Fruit fly (Drosophila melanogaster): ENCODE data around the gene Pvf1.

Pvf1 gene

dm6 chrX:18863748-18864482 lies 31.4 kb downstream of the Pvf1 start, which contains the start of the genes CG7326 and Dora:
TSS of gene CG7326 (minus strand) at chrX:18863776.
TSS of gene Dora (plus strand) at chrX:18863950.
- no peak for TF ChIP-seq CG8119 (GFP tag; IDR thresholded peaks at IDR 0.05)
- no peak for TF ChIP-seq CG31627 (GFP tag; optimal IDR thresholded peaks at IDR 0.05)
- no peak for TF ChIP-seq CG10631 (GFP tag; optimal IDR thresholded peaks at IDR 0.05)
- no peak for TF ChIP-seq CG34406 (GFP tag; optimal IDR thresholded peaks at IDR 0.05)
- TF ChIP-seq CG3919 (GFP tag; optimal IDR thresholded peaks at IDR 0.05) = no peak
- no peak for TF ChIP-seq Hr39 (GFP tag; optimal IDR thresholded peaks at IDR 0.05)
- no peak for TF ChIP-seq CG32006 (GFP tag; optimal IDR thresholded peaks at IDR 0.05)
- TF ChIP-seq ss (GFP tag; optimal IDR thresholded peaks at IDR 0.05) = peak; percentile 47 to 55
- TF ChIP-seq Eip93F (GFP tag; optimal IDR thresholded peaks at IDR 0.05) = no peak
- TF ChIP-seq vri (GFP tag; optimal IDR thresholded peaks at IDR 0.05) = no peak
- no peak for TF ChIP-seq Gug (GFP tag; IDR thresholded peaks at IDR 0.05)
- no peak for TF ChIP-seq CG7368 (GFP tag; optimal IDR thresholded peaks at IDR 0.05)
- TF ChIP-seq CG6808 (GFP tag; optimal IDR thresholded peaks at IDR 0.05) = peak; percentile 11
- TF ChIP-seq Smox (GFP tag; optimal IDR thresholded peaks at IDR 0.05) = no peak
- no peak for TF ChIP-seq Lpt (GFP tag; optimal IDR thresholded peaks at IDR 0.05)
- no peak for TF ChIP-seq CG6792 (GFP tag; optimal IDR thresholded peaks at IDR 0.05)
- no peak for TF ChIP-seq net (GFP tag; optimal IDR thresholded peaks at IDR 0.05)
- TF ChIP-seq svp (GFP tag) = peak; percentile 77
- TF ChIP-seq fkh (GFP tag; optimal IDR thresholded peaks at IDR 0.05) = peak; percentile 29
- no peak for TF ChIP-seq achi (GFP tag; optimal IDR thresholded peaks at IDR 0.05)
- TF ChIP-seq Sox15 (GFP tag; optimal IDR thresholded peaks at IDR 0.05) = no peak
- no peak for TF ChIP-seq lz (GFP tag; optimal IDR thresholded peaks at IDR 0.05)
- TF ChIP-seq Blimp-1 (GFP tag; optimal IDR thresholded peaks at IDR 0.05) = no peak
- peak; percentile 15 for TF ChIP-seq dsx (GFP tag; optimal IDR thresholded peaks at IDR 0.05; ENCODE audit: poor library complexity, severe bottlenecking)
- TF ChIP-seq CG8319 (GFP tag; optimal IDR thresholded peaks at IDR 0.05) = no peak
- TF ChIP-seq eg (GFP tag; IDR thresholded peaks at IDR 0.05) = no peak
- TF ChIP-seq Eip78C (GFP tag) = peak; percentile 67
- no peak for TF ChIP-seq CG10669 (GFP tag; optimal IDR thresholded peaks at IDR 0.05)
- no peak for TF ChIP-seq pdm3 (GFP tag; optimal IDR thresholded peaks at IDR 0.05)
- no peak for TF ChIP-seq CG4318 (GFP tag; optimal IDR thresholded peaks at IDR 0.05)
- no peak for TF ChIP-seq Met (GFP tag; optimal IDR thresholded peaks at IDR 0.05)
- no peak for TF ChIP-seq Eip75B (GFP tag; optimal IDR thresholded peaks at IDR 0.05)
- TF ChIP-seq CG6276 (GFP tag; optimal IDR thresholded peaks at IDR 0.05) = no peak
- no peak for TF ChIP-seq esn (GFP tag; optimal IDR thresholded peaks at IDR 0.05)
- no peak for TF ChIP-seq CG11762 (GFP tag; optimal IDR thresholded peaks at IDR 0.05; ENCODE audit: insufficient read depth)
- TF ChIP-seq CG8632 (GFP tag; optimal IDR thresholded peaks at IDR 0.05) = no peak
- no peak for TF ChIP-seq Hr4 (GFP tag; optimal IDR thresholded peaks at IDR 0.05)
- no peak for TF ChIP-seq Ets96B (tag; optimal IDR thresholded peaks at IDR 0.05)
- no peak for TF ChIP-seq salr (GFP tag; optimal IDR thresholded peaks at IDR 0.05)
- no peak for TF ChIP-seq CG15336 (GFP tag; IDR thresholded peaks at IDR 0.05)
- no peak for TF ChIP-seq Sox102F (GFP tag; optimal IDR thresholded peaks at IDR 0.05)
- no peak for TF ChIP-seq CG9139 (GFP tag; optimal IDR thresholded peaks at IDR 0.05)
- TF ChIP-seq CG16779 (tag; optimal IDR thresholded peaks at IDR 0.05) = no peak
- no peak for TF ChIP-seq acj6 (GFP tag; optimal IDR thresholded peaks at IDR 0.05)
- TF ChIP-seq cyc (GFP tag; optimal IDR thresholded peaks at IDR 0.05) = no peak
- TF ChIP-seq CG6854 (GFP tag; optimal IDR thresholded peaks at IDR 0.05) = no peak
- no peak for TF ChIP-seq CG11902 (GFP tag; optimal IDR thresholded peaks at IDR 0.05)
- TF ChIP-seq CG6163 (GFP tag; IDR thresholded peaks at IDR 0.05) = peak; percentile 55; the same call in 2 of the 3 replicates
- no peak for TF ChIP-seq fd85E (GFP tag; optimal IDR thresholded peaks at IDR 0.05)
- peak; percentile 19 for TF ChIP-seq Sox14 (GFP tag; optimal IDR thresholded peaks at IDR 0.05)
- TF ChIP-seq Ets21C (GFP tag; optimal IDR thresholded peaks at IDR 0.05) = no peak
- no peak for TF ChIP-seq CG11294 (GFP tag; IDR thresholded peaks at IDR 0.05)

All from whole organism, prepupa.